Fruit fly (Drosophila melanogaster) whole organism, embryonic: Measurements from ENCODE around the gene Caper.

Source experiments
- B-H2 ChIP-seq: fragments of 200-800 bp; sonication (Bioruptor generic); optimal IDR thresholded peaks from 2 replicates; lab custom pipeline; 2018; ENCODE audit warnings: missing biosample characterization, mild to moderate bottlenecking, missing genetic modification characterization
- Bdp1 ChIP-seq: fragments of 200-800 bp; sonication (Bioruptor generic); optimal IDR thresholded peaks from 3 replicates; lab custom pipeline; 2016; ENCODE audit warnings: missing biosample characterization, missing genetic modification characterization
- Blimp-1 ChIP-seq: fragments of 200-800 bp; sonication (Bioruptor generic); optimal IDR thresholded peaks from 3 replicates; lab custom pipeline; 2018; ENCODE audit warnings: missing biosample characterization, missing genetic modification characterization, mild to moderate bottlenecking, moderate library complexity, missing genetic modification reagents
- CG10209 ChIP-seq: fragments of 200-800 bp; sonication (Bioruptor generic); optimal IDR thresholded peaks from 3 replicates; lab custom pipeline; 2017; ENCODE audit warnings: missing biosample characterization, mild to moderate bottlenecking, missing genetic modification characterization, missing genetic modification reagents
- CG10959 ChIP-seq: fragments of 200-800 bp; sonication (Bioruptor generic); IDR thresholded peaks from 2 replicates; pipeline ENCODE4 v1.3.6; 2022; ENCODE audit warnings: missing biosample characterization, missing genetic modification characterization
- CG11247 ChIP-seq: fragments of 200-800 bp; sonication (Bioruptor generic); IDR thresholded peaks from 2 replicates; pipeline ENCODE4 v1.3.6; 2022; ENCODE audit warnings: missing biosample characterization, missing genetic modification characterization
- CG11398 ChIP-seq: fragments of 200-800 bp; sonication (Bioruptor generic); optimal IDR thresholded peaks from 2 replicates; lab custom pipeline; 2016; ENCODE audit warnings: missing biosample characterization, missing genetic modification characterization
- CG12104 ChIP-seq: fragments of 200-800 bp; sonication (Bioruptor generic); optimal IDR thresholded peaks from 3 replicates; lab custom pipeline; 2016; ENCODE audit warnings: missing biosample characterization, missing genetic modification characterization
- CG13775 ChIP-seq: fragments of 200-800 bp; sonication (Bioruptor generic); optimal IDR thresholded peaks from 3 replicates; lab custom pipeline; 2017; ENCODE audit warnings: missing biosample characterization, mild to moderate bottlenecking, missing genetic modification characterization
- CG14667 ChIP-seq: fragments of 200-800 bp; sonication (Bioruptor generic); IDR thresholded peaks from 2 replicates; pipeline ENCODE4 v1.3.6; 2022; ENCODE audit warnings: missing biosample characterization, missing genetic modification characterization
- CG14965 ChIP-seq: fragments of 200-800 bp; sonication (Bioruptor generic); optimal IDR thresholded peaks from 2 replicates; lab custom pipeline; 2016; ENCODE audit warnings: missing biosample characterization, missing genetic modification characterization, borderline replicate concordance
- CG17361 ChIP-seq: fragments of 200-800 bp; sonication (Bioruptor generic); IDR thresholded peaks from 3 replicates; pipeline ENCODE4 v1.3.6; 2022; ENCODE audit warnings: missing biosample characterization, missing genetic modification characterization
- CG17568 ChIP-seq: fragments of 200-800 bp; sonication (Bioruptor generic); optimal IDR thresholded peaks from 2 replicates; lab custom pipeline; 2018; ENCODE audit warnings: missing biosample characterization, mild to moderate bottlenecking, missing genetic modification characterization, moderate library complexity
- CG32767 ChIP-seq: fragments of 200-800 bp; sonication (Bioruptor generic); IDR thresholded peaks from 2 replicates; pipeline ENCODE4 v1.3.6; 2022; ENCODE audit warnings: missing biosample characterization, missing genetic modification characterization
- CG34376 ChIP-seq: fragments of 200-800 bp; sonication (Bioruptor generic); optimal IDR thresholded peaks from 2 replicates; lab custom pipeline; 2018; ENCODE audit warnings: missing biosample characterization, mild to moderate bottlenecking, missing genetic modification characterization
- CG4360 ChIP-seq: fragments of 200-800 bp; sonication (Bioruptor generic); IDR thresholded peaks from 2 replicates; pipeline ENCODE4 v1.3.6; 2022; ENCODE audit warnings: missing biosample characterization, missing genetic modification characterization
- CG6813 ChIP-seq: fragments of 200-800 bp; sonication (Bioruptor generic); optimal IDR thresholded peaks from 2 replicates; lab custom pipeline; 2017; ENCODE audit warnings: missing biosample characterization, missing genetic modification characterization, mild to moderate bottlenecking, moderate library complexity, missing genetic modification reagents
- CG7963 ChIP-seq: fragments of 200-800 bp; sonication (Bioruptor generic); IDR thresholded peaks from 3 replicates; pipeline ENCODE4 v1.3.6; 2022; ENCODE audit warnings: missing biosample characterization, missing genetic modification characterization; ENCODE audit not compliant: partially characterized antibody
- CG9215 ChIP-seq: fragments of 200-800 bp; sonication (Bioruptor generic); IDR thresholded peaks from 2 replicates; pipeline ENCODE4 v1.3.6; 2022; ENCODE audit warnings: missing biosample characterization, missing genetic modification characterization
- CrebB ChIP-seq: fragments of 200-800 bp; sonication (Bioruptor generic); optimal IDR thresholded peaks from 3 replicates; lab custom pipeline; 2018; ENCODE audit warnings: missing biosample characterization, mild to moderate bottlenecking, missing genetic modification characterization
- Dbx ChIP-seq: fragments of 200-800 bp; sonication (Bioruptor generic); IDR thresholded peaks from 3 replicates; pipeline ENCODE4 v1.3.6; 2022; ENCODE audit warnings: missing biosample characterization, missing genetic modification characterization
- H2.0 ChIP-seq: fragments of 200-800 bp; sonication (Bioruptor generic); IDR thresholded peaks from 2 replicates; pipeline ENCODE4 v1.3.6; 2022; ENCODE audit warnings: missing biosample characterization, missing genetic modification characterization
- MTF-1 ChIP-seq: fragments of 200-800 bp; sonication (Bioruptor generic); optimal IDR thresholded peaks from 2 replicates; lab custom pipeline; 2018; ENCODE audit warnings: missing biosample characterization, mild to moderate bottlenecking, missing genetic modification characterization, borderline replicate concordance
- Neu2 ChIP-seq: fragments of 200-800 bp; sonication (Bioruptor generic); optimal IDR thresholded peaks from 3 replicates; lab custom pipeline; 2016; ENCODE audit warnings: missing biosample characterization, missing genetic modification characterization, borderline replicate concordance
- Nf-YA ChIP-seq: fragments of 200-800 bp; sonication (Bioruptor generic); IDR thresholded peaks from 2 replicates; pipeline ENCODE4 v1.3.6; 2022; ENCODE audit warnings: missing biosample characterization, missing genetic modification characterization
- Scr ChIP-seq: fragments of 200-800 bp; sonication (Bioruptor generic); IDR thresholded peaks from 2 replicates; pipeline ENCODE4 v1.3.6; 2022; ENCODE audit warnings: missing biosample characterization, missing genetic modification characterization; ENCODE audit not compliant: partially characterized antibody
- TFAM ChIP-seq: fragments of 200-800 bp; sonication (Bioruptor generic); optimal IDR thresholded peaks from 2 replicates; lab custom pipeline; 2017; ENCODE audit warnings: missing biosample characterization, missing genetic modification characterization, inconsistent platforms
- Taf1 ChIP-seq: fragments of 200-800 bp; sonication (Bioruptor generic); IDR thresholded peaks from 2 replicates; pipeline ENCODE4 v1.3.6; 2022; ENCODE audit warnings: missing biosample characterization, missing genetic modification characterization
- Xrp1 ChIP-seq: fragments of 200-800 bp; sonication (Bioruptor generic); IDR thresholded peaks from 2 replicates; pipeline ENCODE4 v1.3.6; 2022; ENCODE audit warnings: missing biosample characterization, missing genetic modification characterization
- bab2 ChIP-seq: fragments of 200-800 bp; sonication (Bioruptor generic); optimal IDR thresholded peaks from 2 replicates; lab custom pipeline; 2016; ENCODE audit warnings: missing biosample characterization, missing genetic modification characterization
- cas ChIP-seq: fragments of 200-800 bp; sonication (Bioruptor generic); IDR thresholded peaks from 2 replicates; pipeline ENCODE4 v1.3.6; 2022; ENCODE audit warnings: missing biosample characterization, missing genetic modification characterization
- dmrt11E ChIP-seq: fragments of 200-800 bp; sonication (Bioruptor generic); optimal IDR thresholded peaks from 3 replicates; lab custom pipeline; 2018; ENCODE audit warnings: missing biosample characterization, mild to moderate bottlenecking, missing genetic modification characterization, moderate library complexity
- ewg ChIP-seq: fragments of 200-800 bp; sonication (Bioruptor generic); optimal IDR thresholded peaks from 3 replicates; lab custom pipeline; 2017; ENCODE audit warnings: mild to moderate bottlenecking, missing biosample characterization, missing genetic modification reagents, missing genetic modification characterization
- eyg ChIP-seq: fragments of 200-800 bp; sonication (Bioruptor generic); optimal IDR thresholded peaks from 3 replicates; lab custom pipeline; 2016; ENCODE audit warnings: missing biosample characterization, missing genetic modification characterization
- gcm2 ChIP-seq: fragments of 200-800 bp; sonication (Bioruptor generic); optimal IDR thresholded peaks from 2 replicates; lab custom pipeline; 2016; ENCODE audit warnings: missing biosample characterization, missing genetic modification characterization
- hth ChIP-seq: fragments of >200 bp; optimal IDR thresholded peaks from 2 replicates; lab custom pipeline; 2017; ENCODE audit warnings: inconsistent platforms
- insv ChIP-seq, 2 experiments: fragments of 200-800 bp; sonication (Bioruptor generic); optimal IDR thresholded peaks; 3 replicates each; lab custom pipeline; 2016 to 2018; ENCODE audit warnings: missing biosample characterization in 2 of 2, missing genetic modification characterization in 2 of 2
- jing ChIP-seq: fragments of 200-800 bp; sonication (Bioruptor generic); optimal IDR thresholded peaks from 2 replicates; lab custom pipeline; 2018; ENCODE audit warnings: missing biosample characterization, mild to moderate bottlenecking, missing genetic modification characterization
- kah ChIP-seq: fragments of 200-800 bp; sonication (Bioruptor generic); optimal IDR thresholded peaks from 2 replicates; lab custom pipeline; 2018; ENCODE audit warnings: missing biosample characterization, mild to moderate bottlenecking, missing genetic modification characterization
- mirr ChIP-seq: fragments of 200-800 bp; sonication (Bioruptor generic); optimal IDR thresholded peaks from 3 replicates; lab custom pipeline; 2018; ENCODE audit warnings: missing biosample characterization, mild to moderate bottlenecking, missing genetic modification characterization
- nau ChIP-seq: fragments of 200-800 bp; sonication (Bioruptor generic); optimal IDR thresholded peaks from 3 replicates; lab custom pipeline; 2017; ENCODE audit warnings: missing biosample characterization, mild to moderate bottlenecking, missing genetic modification characterization, missing genetic modification reagents
- row ChIP-seq: fragments of 200-800 bp; sonication (Bioruptor generic); IDR thresholded peaks from 3 replicates; pipeline ENCODE4 v1.3.6; 2022; ENCODE audit warnings: missing biosample characterization, missing genetic modification characterization
- salm ChIP-seq: fragments of 200-800 bp; sonication (Bioruptor generic); optimal IDR thresholded peaks from 2 replicates; lab custom pipeline; 2018; ENCODE audit warnings: missing biosample characterization, mild to moderate bottlenecking, missing genetic modification characterization
- sens ChIP-seq: fragments of 200-800 bp; sonication (Bioruptor generic); peaks from one replicate; lab custom pipeline; 2016; ENCODE audit warnings: missing biosample characterization, missing genetic modification characterization
- slou ChIP-seq: fragments of 200-800 bp; sonication (Bioruptor generic); optimal IDR thresholded peaks from 3 replicates; lab custom pipeline; 2016; ENCODE audit warnings: missing biosample characterization, missing genetic modification characterization
- sna ChIP-seq: fragments of 200-800 bp; sonication (Bioruptor generic); IDR thresholded peaks from 2 replicates; pipeline ENCODE4 v1.3.6; 2022; ENCODE audit warnings: missing biosample characterization, missing genetic modification characterization; ENCODE audit not compliant: partially characterized antibody
- ssp ChIP-seq: fragments of 200-800 bp; sonication (Bioruptor generic); IDR thresholded peaks from 2 replicates; pipeline ENCODE4 v1.3.6; 2022; ENCODE audit warnings: missing biosample characterization, missing genetic modification characterization
- tin ChIP-seq: fragments of 200-800 bp; sonication (Bioruptor generic); optimal IDR thresholded peaks from 3 replicates; lab custom pipeline; 2016; ENCODE audit warnings: missing biosample characterization, missing genetic modification characterization
- wdn ChIP-seq: fragments of 200-800 bp; sonication (Bioruptor generic); IDR thresholded peaks from 2 replicates; pipeline ENCODE4 v1.3.6; 2022; ENCODE audit warnings: missing biosample characterization, missing genetic modification characterization
- wek ChIP-seq: fragments of 200-800 bp; sonication (Bioruptor generic); optimal IDR thresholded peaks from 3 replicates; lab custom pipeline; 2018; ENCODE audit warnings: missing biosample characterization, mild to moderate bottlenecking, missing genetic modification characterization, moderate library complexity

The Caper gene

dm6 chr2L:7023614-7024259 lies 8.8 kb upstream of the Caper start, which contains the start of gene Gart (continued):
- peak; percentile 63; the same call in 2 of the 3 replicates for TF ChIP-seq Dbx (GFP tag; lab: Robert Waterston, UW)
- TF ChIP-seq Scr (GFP tag; lab: Robert Waterston, UW) = no peak
- TF ChIP-seq sna = no peak
- no peak for TF ChIP-seq CG4360
- peak; percentile 12 for TF ChIP-seq CG13775 (GFP tag; lab: Kevin White, UChicago)
- TF ChIP-seq slou (GFP tag; lab: Kevin White, UChicago) = peak; percentile 18
- TF ChIP-seq CG17361 (GFP tag; lab: Robert Waterston, UW) = 0 out of 3 replicates have a peak, but pooled peaks have one; percentile 27
- peak; percentile 59 for TF ChIP-seq bab2 (GFP tag; lab: Kevin White, UChicago)
- TF ChIP-seq wek (GFP tag; lab: Kevin White, UChicago) = peak; percentile 61
- no peak for TF ChIP-seq CG14667
- TF ChIP-seq sens (GFP tag; lab: Kevin White, UChicago) = peak; percentile 92
- no peak for TF ChIP-seq Neu2 (GFP tag; lab: Kevin White, UChicago)
- TF ChIP-seq TFAM = no peak
- TF ChIP-seq salm (tag; lab: Kevin White, UChicago) = peak; percentile 49
- TF ChIP-seq Bdp1 (GFP tag; lab: Kevin White, UChicago) = peak; percentile 36
- TF ChIP-seq cas (GFP tag; lab: Robert Waterston, UW) = no peak
- TF ChIP-seq mirr (GFP tag; lab: Kevin White, UChicago) = no peak
- TF ChIP-seq Taf1 = peak; percentile 40; the same call in 1 of the 2 replicates
- TF ChIP-seq gcm2 (GFP tag; lab: Kevin White, UChicago) = no peak
- TF ChIP-seq insv (GFP tag; optimal IDR thresholded peaks at IDR 0.05; lab: Kevin White, UChicago) = peak in 1 of 2 experiments; percentile 1
- TF ChIP-seq ewg (GFP tag; lab: Kevin White, UChicago) = peak; percentile 52
- no peak for TF ChIP-seq kah (GFP tag; lab: Kevin White, UChicago)
- TF ChIP-seq H2.0 (GFP tag; lab: Robert Waterston, UW) = peak; percentile 67
- peak; percentile 26 for TF ChIP-seq CG12104
- TF ChIP-seq CG11398 (GFP tag; lab: Kevin White, UChicago) = peak; percentile 52
- TF ChIP-seq eyg = peak; percentile 40
- TF ChIP-seq ssp (GFP tag; lab: Robert Waterston, UW) = peak; percentile 71
- no peak for TF ChIP-seq hth (lab: Kevin White, UChicago)
- peak; percentile 48 for TF ChIP-seq jing (GFP tag; lab: Kevin White, UChicago)
- peak; percentile 67 for TF ChIP-seq CG10209 (GFP tag; lab: Kevin White, UChicago)
- no peak for TF ChIP-seq Nf-YA (GFP tag; lab: Robert Waterston, UW)
- TF ChIP-seq CG14965 (GFP tag; lab: Kevin White, UChicago) = peak; percentile 17
- TF ChIP-seq tin (GFP tag; lab: Kevin White, UChicago) = peak; percentile 62
- TF ChIP-seq CG9215 = no peak
- TF ChIP-seq CG7963 (GFP tag; lab: Robert Waterston, UW) = no peak
- TF ChIP-seq CG11247 (GFP tag; lab: Robert Waterston, UW) = 0 out of 2 replicates have a peak, but pooled peaks have one; percentile 52
- TF ChIP-seq row = peak; percentile 86
- TF ChIP-seq Blimp-1 (GFP tag; lab: Kevin White, UChicago) = no peak
- TF ChIP-seq wdn (GFP tag; lab: Robert Waterston, UW) = peak; percentile 46; the same call in 1 of the 2 replicates
- TF ChIP-seq CrebB (tag; lab: Kevin White, UChicago) = peak; percentile 59
- TF ChIP-seq nau (GFP tag; lab: Kevin White, UChicago) = no peak
- peak; percentile 53; the same call in 1 of the 2 replicates for TF ChIP-seq CG32767 (GFP tag; lab: Robert Waterston, UW)
- no peak for TF ChIP-seq CG17568 (GFP tag; lab: Kevin White, UChicago)
- TF ChIP-seq CG34376 (GFP tag; lab: Kevin White, UChicago) = peak; percentile 62
- no peak; the same call in 1 of the 2 replicates for TF ChIP-seq Xrp1 (GFP tag; lab: Robert Waterston, UW)
- TF ChIP-seq CG6813 (GFP tag; lab: Kevin White, UChicago) = no peak
- no peak; the same call in 1 of the 2 replicates for TF ChIP-seq CG10959 (GFP tag; lab: Robert Waterston, UW)
- peak; percentile 44 for TF ChIP-seq B-H2
- TF ChIP-seq dmrt11E (tag; lab: Kevin White, UChicago) = peak; percentile 24
- no peak for TF ChIP-seq MTF-1 (GFP tag; lab: Kevin White, UChicago)
